Worm (Caenorhabditis elegans) whole organism, late embryonic: ENCODE data around the gene Y47D3B.12.
A peak's percentile ranks its signal among the peaks of the same experiment; 100 is the strongest.

ENCODE experiments used
- lim-6 ChIP-seq: sonication (generic microtip); optimal IDR thresholded peaks from 2 replicates; lab custom pipeline; 2016; ENCODE audit warnings: missing genetic modification characterization, missing compliant biosample characterization
- unc-55 ChIP-seq: sonication (generic microtip); optimal IDR thresholded peaks from 2 replicates; lab custom pipeline; 2017; ENCODE audit warnings: missing biosample characterization, missing genetic modification reagents, missing genetic modification characterization

Y47D3B.12 gene

ce11 chrIII:11452530-11452929 is 49.7 kb downstream of the Y47D3B.12 start:
- peak; percentile 96 for TF ChIP-seq unc-55 (GFP tag; lab: Kevin White, UChicago)
- TF ChIP-seq lim-6, result no peak
- TF ChIP-seq, all 69 proteins: peak for 1
